Fruit fly (Drosophila melanogaster) whole organism, embryonic: ENCODE data around the gene Uev1A.

ENCODE experiments used
- B-H2 ChIP-seq: fragments of 200-800 bp; sonication (Bioruptor generic); optimal IDR thresholded peaks from 2 replicates; lab custom pipeline; 2018; ENCODE audit warnings: missing biosample characterization, mild to moderate bottlenecking, missing genetic modification characterization
- Blimp-1 ChIP-seq: fragments of 200-800 bp; sonication (Bioruptor generic); optimal IDR thresholded peaks from 3 replicates; lab custom pipeline; 2018; ENCODE audit warnings: missing biosample characterization, missing genetic modification characterization, mild to moderate bottlenecking, moderate library complexity, missing genetic modification reagents
- CG10267 ChIP-seq: fragments of 200-800 bp; sonication (Bioruptor generic); optimal IDR thresholded peaks from 2 replicates; lab custom pipeline; 2018; ENCODE audit warnings: missing biosample characterization, mild to moderate bottlenecking, missing genetic modification characterization, moderate library complexity
- CG10979 ChIP-seq: fragments of 200-800 bp; sonication (Bioruptor generic); optimal IDR thresholded peaks from 2 replicates; lab custom pipeline; 2018; ENCODE audit warnings: missing biosample characterization, mild to moderate bottlenecking, missing genetic modification characterization, moderate library complexity
- CG11456 ChIP-seq: fragments of 200-800 bp; sonication (Bioruptor generic); IDR thresholded peaks from 3 replicates; pipeline ENCODE4 v1.3.6; 2022; ENCODE audit warnings: missing biosample characterization, missing genetic modification characterization
- CG12391 ChIP-seq: fragments of 200-800 bp; sonication (Bioruptor generic); optimal IDR thresholded peaks from 3 replicates; lab custom pipeline; 2018; ENCODE audit warnings: missing biosample characterization, mild to moderate bottlenecking, missing genetic modification characterization, moderate library complexity
- CG12744 ChIP-seq: fragments of 200-800 bp; sonication (Bioruptor generic); optimal IDR thresholded peaks from 2 replicates; lab custom pipeline; 2016; ENCODE audit warnings: missing biosample characterization, missing genetic modification characterization
- CG13287 ChIP-seq: fragments of 200-800 bp; sonication (Bioruptor generic); IDR thresholded peaks from 2 replicates; pipeline ENCODE4 v1.3.6; 2022; ENCODE audit warnings: missing biosample characterization, missing genetic modification characterization; ENCODE audit not compliant: partially characterized antibody
- CG1602 ChIP-seq: fragments of 200-800 bp; sonication (Bioruptor generic); optimal IDR thresholded peaks from 3 replicates; lab custom pipeline; 2016; ENCODE audit warnings: missing biosample characterization, missing genetic modification characterization
- CG1603 ChIP-seq: fragments of 200-800 bp; sonication (Bioruptor generic); optimal IDR thresholded peaks from 2 replicates; lab custom pipeline; 2019; ENCODE audit warnings: missing biosample characterization, mild to moderate bottlenecking, missing genetic modification characterization, moderate library complexity
- CG17359 ChIP-seq: fragments of 200-800 bp; sonication (Bioruptor generic); optimal IDR thresholded peaks from 3 replicates; lab custom pipeline; 2018; ENCODE audit warnings: missing biosample characterization, mild to moderate bottlenecking, missing genetic modification characterization, moderate library complexity
- CG30403 ChIP-seq: fragments of 200-800 bp; sonication (Bioruptor generic); optimal IDR thresholded peaks from 3 replicates; lab custom pipeline; 2016; ENCODE audit warnings: missing biosample characterization, missing genetic modification characterization
- CG31441 ChIP-seq: fragments of 200-800 bp; sonication (Bioruptor generic); IDR thresholded peaks from 2 replicates; pipeline ENCODE4 v1.3.6; 2022; ENCODE audit warnings: missing biosample characterization, missing genetic modification characterization
- CG3163 ChIP-seq: fragments of 200-800 bp; sonication (Bioruptor generic); optimal IDR thresholded peaks from 3 replicates; lab custom pipeline; 2016; ENCODE audit warnings: missing biosample characterization, missing genetic modification characterization
- CG3281 ChIP-seq: fragments of 200-800 bp; sonication (Bioruptor generic); optimal IDR thresholded peaks from 3 replicates; lab custom pipeline; 2017; ENCODE audit warnings: missing biosample characterization, mild to moderate bottlenecking, missing genetic modification characterization
- CG3847 ChIP-seq: fragments of 200-800 bp; sonication (Bioruptor generic); IDR thresholded peaks from 2 replicates; pipeline ENCODE4 v1.3.6; 2022; ENCODE audit warnings: missing biosample characterization, missing genetic modification characterization
- CG4282 ChIP-seq: fragments of 200-800 bp; sonication (Bioruptor generic); optimal IDR thresholded peaks from 2 replicates; lab custom pipeline; 2016; ENCODE audit warnings: missing biosample characterization, missing genetic modification characterization
- CG43689 ChIP-seq: fragments of 200-800 bp; sonication (Bioruptor generic); IDR thresholded peaks from 2 replicates; pipeline ENCODE4 v1.3.6; 2022; ENCODE audit warnings: missing biosample characterization, missing genetic modification characterization
- CG6254 ChIP-seq: fragments of 200-800 bp; sonication (Bioruptor generic); optimal IDR thresholded peaks from 3 replicates; lab custom pipeline; 2017; ENCODE audit warnings: mild to moderate bottlenecking, missing biosample characterization, missing genetic modification reagents, missing genetic modification characterization
- CG8924 ChIP-seq: fragments of 200-800 bp; optimal IDR thresholded peaks from 3 replicates; lab custom pipeline; 2019; ENCODE audit warnings: missing biosample characterization, mild to moderate bottlenecking, missing genetic modification characterization, moderate library complexity
- CG9817 ChIP-seq: fragments of 200-800 bp; sonication (Bioruptor generic); optimal IDR thresholded peaks from 2 replicates; lab custom pipeline; 2018; ENCODE audit warnings: missing biosample characterization, mild to moderate bottlenecking, missing genetic modification characterization, moderate library complexity
- CoRest ChIP-seq: fragments of 200-800 bp; sonication (Bioruptor generic); optimal IDR thresholded peaks from 3 replicates; lab custom pipeline; 2018; ENCODE audit warnings: missing biosample characterization, mild to moderate bottlenecking, missing genetic modification characterization, moderate library complexity
- Fer1 ChIP-seq: fragments of 200-800 bp; sonication (Bioruptor generic); optimal IDR thresholded peaks from 2 replicates; lab custom pipeline; 2017; ENCODE audit warnings: missing biosample characterization, mild to moderate bottlenecking, missing genetic modification characterization
- HmgD ChIP-seq: fragments of 200-800 bp; sonication (Bioruptor generic); optimal IDR thresholded peaks from 3 replicates; lab custom pipeline; 2016; ENCODE audit warnings: missing biosample characterization, missing genetic modification characterization
- Kr ChIP-seq: fragments of 200-800 bp; sonication (Bioruptor generic); optimal IDR thresholded peaks from 2 replicates; lab custom pipeline; 2017; ENCODE audit warnings: missing biosample characterization, mild to moderate bottlenecking, missing genetic modification characterization
- MBD-R2 ChIP-seq: fragments of 200-800 bp; sonication (Bioruptor generic); IDR thresholded peaks from 2 replicates; pipeline ENCODE4 v1.3.6; 2022; ENCODE audit warnings: missing biosample characterization, missing genetic modification characterization
- Mad ChIP-seq: fragments of 200-800 bp; sonication (Bioruptor generic); optimal IDR thresholded peaks from 2 replicates; lab custom pipeline; 2016; ENCODE audit warnings: missing biosample characterization, missing genetic modification characterization
- NK7.1 ChIP-seq: fragments of 200-800 bp; sonication (Bioruptor generic); optimal IDR thresholded peaks from 3 replicates; lab custom pipeline; 2016; ENCODE audit warnings: missing biosample characterization, missing genetic modification characterization
- NfI ChIP-seq: fragments of 200-800 bp; sonication (Bioruptor generic); optimal IDR thresholded peaks from 3 replicates; lab custom pipeline; 2018; ENCODE audit warnings: missing biosample characterization, mild to moderate bottlenecking, missing genetic modification characterization, moderate library complexity
- Oaz ChIP-seq: fragments of 200-800 bp; sonication (Bioruptor generic); IDR thresholded peaks from 2 replicates; pipeline ENCODE4 v1.3.6; 2022; ENCODE audit warnings: missing biosample characterization, missing genetic modification characterization
- TFAM ChIP-seq: fragments of 200-800 bp; sonication (Bioruptor generic); optimal IDR thresholded peaks from 2 replicates; lab custom pipeline; 2017; ENCODE audit warnings: missing biosample characterization, missing genetic modification characterization, inconsistent platforms
- ab ChIP-seq: fragments of 200-800 bp; sonication (Bioruptor generic); optimal IDR thresholded peaks from 2 replicates; lab custom pipeline; 2016; ENCODE audit warnings: missing biosample characterization, missing genetic modification characterization
- aop ChIP-seq: fragments of 200-800 bp; sonication (Bioruptor generic); IDR thresholded peaks from 2 replicates; pipeline ENCODE4 v1.3.6; 2022; ENCODE audit warnings: missing biosample characterization, missing genetic modification characterization
- ap ChIP-seq: fragments of 200-800 bp; sonication (Bioruptor generic); IDR thresholded peaks from 2 replicates; pipeline ENCODE4 v1.3.6; 2022; ENCODE audit warnings: missing biosample characterization, missing genetic modification characterization
- ase ChIP-seq: fragments of 200-800 bp; sonication (Bioruptor generic); IDR thresholded peaks from 3 replicates; pipeline ENCODE4 v1.3.6; 2022; ENCODE audit warnings: missing biosample characterization, missing genetic modification characterization
- bigmax ChIP-seq: fragments of 200-800 bp; sonication (Bioruptor generic); optimal IDR thresholded peaks from 2 replicates; lab custom pipeline; 2018; ENCODE audit warnings: missing biosample characterization, mild to moderate bottlenecking, missing genetic modification characterization
- chm ChIP-seq: fragments of 200-800 bp; sonication (Bioruptor generic); IDR thresholded peaks from 2 replicates; pipeline ENCODE4 v1.3.6; 2022; ENCODE audit warnings: missing biosample characterization, missing genetic modification characterization
- dmrt99B ChIP-seq: fragments of 200-800 bp; sonication (Bioruptor generic); optimal IDR thresholded peaks from 2 replicates; lab custom pipeline; 2018; ENCODE audit warnings: missing biosample characterization, mild to moderate bottlenecking, missing genetic modification characterization, moderate library complexity
- dpn ChIP-seq, 2 experiments: fragments of 200-800 bp; sonication (Bioruptor generic); optimal IDR thresholded peaks; 3 replicates each; lab custom pipeline; 2016; ENCODE audit warnings: missing biosample characterization in 2 of 2, missing genetic modification characterization in 2 of 2
- fd3F ChIP-seq: fragments of 200-800 bp; sonication (Bioruptor generic); optimal IDR thresholded peaks from 2 replicates; lab custom pipeline; 2018; ENCODE audit warnings: missing biosample characterization, mild to moderate bottlenecking, missing genetic modification characterization, moderate library complexity
- hb ChIP-seq: fragments of 200-800 bp; sonication (Bioruptor generic); IDR thresholded peaks from 3 replicates; pipeline ENCODE4 v1.3.6; 2022; ENCODE audit warnings: missing biosample characterization, missing genetic modification characterization; ENCODE audit not compliant: partially characterized antibody
- ind ChIP-seq: fragments of 200-800 bp; sonication (Bioruptor generic); optimal IDR thresholded peaks from 3 replicates; lab custom pipeline; 2016; ENCODE audit warnings: missing biosample characterization, missing genetic modification characterization
- jing ChIP-seq: fragments of 200-800 bp; sonication (Bioruptor generic); optimal IDR thresholded peaks from 2 replicates; lab custom pipeline; 2018; ENCODE audit warnings: missing biosample characterization, mild to moderate bottlenecking, missing genetic modification characterization
- kah ChIP-seq: fragments of 200-800 bp; sonication (Bioruptor generic); optimal IDR thresholded peaks from 2 replicates; lab custom pipeline; 2018; ENCODE audit warnings: missing biosample characterization, mild to moderate bottlenecking, missing genetic modification characterization
- nom ChIP-seq: fragments of 200-800 bp; sonication (Bioruptor generic); optimal IDR thresholded peaks from 2 replicates; lab custom pipeline; 2017; ENCODE audit warnings: missing biosample characterization, missing genetic modification characterization, mild to moderate bottlenecking, moderate library complexity, missing genetic modification reagents
- oc ChIP-seq: fragments of 200-800 bp; sonication (Bioruptor generic); optimal IDR thresholded peaks from 2 replicates; lab custom pipeline; 2018; ENCODE audit warnings: missing biosample characterization, mild to moderate bottlenecking, missing genetic modification characterization, moderate library complexity
- p53 ChIP-seq: fragments of 200-800 bp; sonication (Bioruptor generic); optimal IDR thresholded peaks from 2 replicates; lab custom pipeline; 2016; ENCODE audit warnings: missing biosample characterization, missing genetic modification characterization
- rib ChIP-seq: fragments of 200-800 bp; sonication (Bioruptor generic); IDR thresholded peaks from 2 replicates; pipeline ENCODE4 v1.3.6; 2022; ENCODE audit warnings: missing biosample characterization, missing genetic modification characterization
- ro ChIP-seq: fragments of 200-800 bp; sonication (Bioruptor generic); IDR thresholded peaks from 2 replicates; pipeline ENCODE4 v1.3.6; 2022; ENCODE audit warnings: missing biosample characterization, missing genetic modification characterization
- sim ChIP-seq: fragments of 200-800 bp; sonication (Bioruptor generic); IDR thresholded peaks from 2 replicates; pipeline ENCODE4 v1.3.6; 2022; ENCODE audit warnings: missing biosample characterization, missing genetic modification characterization

The Uev1A gene

DNA sequence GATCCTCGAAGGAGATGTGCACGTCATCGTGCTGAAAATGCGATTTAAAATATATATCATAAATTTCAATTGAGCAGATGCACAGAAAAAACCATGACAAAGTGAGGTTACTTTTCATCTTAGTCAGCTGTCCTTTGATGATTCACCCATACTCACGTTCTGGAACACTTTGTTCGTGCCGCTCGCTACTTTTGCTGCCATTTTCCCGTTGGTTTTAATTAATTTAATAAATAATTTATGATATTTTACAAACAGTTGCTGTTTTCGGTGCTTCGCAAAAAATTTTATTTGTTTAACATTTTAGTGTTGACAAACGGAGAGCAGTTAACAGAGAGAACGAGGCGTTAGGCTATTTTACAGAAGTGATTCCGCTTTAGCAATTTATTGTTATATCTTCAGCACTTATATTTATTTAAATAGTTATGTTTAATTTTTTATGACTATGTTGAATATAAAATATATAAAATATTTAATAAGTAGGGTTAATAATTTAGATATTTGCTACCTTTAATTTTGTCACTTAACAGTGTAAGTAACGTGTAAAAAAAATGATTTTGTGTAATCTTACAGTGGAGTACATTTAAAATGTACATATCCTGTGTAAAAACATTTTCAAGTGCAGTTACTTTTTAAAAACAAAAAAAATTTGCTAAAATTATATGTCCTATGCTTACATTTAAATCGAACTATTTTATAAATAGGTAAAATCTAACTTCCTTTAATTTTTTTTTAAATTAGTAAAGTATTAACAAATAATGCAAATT is 1.9 kb upstream of the Uev1A start, which contains the start of gene Pfdn4 (continued):
- TF ChIP-seq CG31441 (GFP tag; lab: Robert Waterston, UW) (no peak), ab (no peak), nom (GFP tag; lab: Kevin White, UChicago) (no peak), CG10267 (tag; lab: Kevin White, UChicago) (peak; percentile 91), CG12391 (peak; percentile 2), Kr (GFP tag; lab: Kevin White, UChicago) (no peak), CG1602 (GFP tag; lab: Kevin White, UChicago) (no peak), CG9817 (tag; lab: Kevin White, UChicago) (no peak), CG8924 (tag; lab: Kevin White, UChicago) (peak; percentile 22), Oaz (GFP tag; lab: Robert Waterston, UW) (no peak), CG12744 (no peak), CG3163 (GFP tag; lab: Kevin White, UChicago) (no peak), rib (GFP tag; lab: Robert Waterston, UW) (no peak), hb (GFP tag; lab: Robert Waterston, UW) (no peak), CG11456 (GFP tag; lab: Robert Waterston, UW) (no peak), jing (GFP tag; lab: Kevin White, UChicago) (no peak), kah (no peak), CG3847 (GFP tag; lab: Robert Waterston, UW) (no peak), bigmax (GFP tag; lab: Kevin White, UChicago) (peak; percentile 82), B-H2 (GFP tag; lab: Kevin White, UChicago) (no peak), Blimp-1 (GFP tag; lab: Kevin White, UChicago) (no peak), CoRest (peak; percentile 0), aop (GFP tag; lab: Robert Waterston, UW) (no peak), MBD-R2 (GFP tag; lab: Robert Waterston, UW) (0 out of 2 replicates have a peak, but pooled peaks have one; percentile 37), CG43689 (GFP tag; lab: Robert Waterston, UW) (no peak), HmgD (no peak), oc (tag; lab: Kevin White, UChicago) (no peak), ro (no peak), CG1603 (tag; lab: Kevin White, UChicago) (no peak), CG30403 (GFP tag; lab: Kevin White, UChicago) (no peak), chm (no peak), CG6254 (GFP tag; lab: Kevin White, UChicago) (no peak), ind (GFP tag; lab: Kevin White, UChicago) (no peak), ase (GFP tag; lab: Robert Waterston, UW) (no peak), fd3F (GFP tag; lab: Kevin White, UChicago) (no peak), Fer1 (GFP tag; lab: Kevin White, UChicago) (no peak), CG4282 (GFP tag; lab: Kevin White, UChicago) (no peak), CG13287 (GFP tag; lab: Robert Waterston, UW) (no peak; the same call in 1 of the 2 replicates), ap (GFP tag; lab: Robert Waterston, UW) (no peak), Mad (GFP tag; lab: Kevin White, UChicago) (no peak), NK7.1 (GFP tag; lab: Kevin White, UChicago) (no peak), CG17359 (no peak), dmrt99B (no peak), sim (GFP tag; lab: Robert Waterston, UW) (no peak), CG10979 (tag; lab: Kevin White, UChicago) (no peak), CG3281 (GFP tag; lab: Kevin White, UChicago) (no peak), TFAM (GFP tag; lab: Kevin White, UChicago) (no peak), NfI (GFP tag; lab: Kevin White, UChicago) (no peak), dpn (GFP tag; optimal IDR thresholded peaks at IDR 0.05; lab: Kevin White, UChicago) (no peak), p53 (GFP tag; lab: Kevin White, UChicago) (no peak)
